Fruit fly (Drosophila melanogaster) whole organism: ENCODE data around the gene CG13377.

Source experiments
- CG8478 ChIP-seq: fragments of >200 bp; optimal IDR thresholded peaks from 2 replicates; lab custom pipeline; 2018; ENCODE audit warnings: inconsistent platforms
- EcR ChIP-seq, 2 experiments: fragments of >200 bp; optimal IDR thresholded peaks; 2 replicates each; lab custom pipeline; 2017; ENCODE audit warnings: missing biosample characterization in 2 of 2, missing genetic modification characterization in 2 of 2, missing genetic modification reagents in 2 of 2
- psq ChIP-seq: fragments of >200 bp; optimal IDR thresholded peaks from 2 replicates; lab custom pipeline; 2017

dm6 chrX:267979-268378 lies 4.2 kb upstream of the CG13377 start:
- TF ChIP-seq psq (lab: Kevin White, UChicago), result no peak
- TF ChIP-seq CG8478 (lab: Kevin White, UChicago), result no peak
- TF ChIP-seq EcR (GFP tag; optimal IDR thresholded peaks at IDR 0.05; lab: Kevin White, UChicago), result peak in 1 of 2 experiments; percentile 36
